Worm (Caenorhabditis elegans) whole organism, L1 larva: Measurements from ENCODE around the gene K08H2.3.
A peak's percentile ranks its signal among the peaks of the same experiment; 100 is the strongest.

Source experiments
- C04F5.9 ChIP-seq: sonication (generic microtip); optimal IDR thresholded peaks from 2 replicates; lab custom pipeline; 2016; ENCODE audit warnings: missing genetic modification characterization, missing compliant biosample characterization
- aha-1 ChIP-seq: fragments of 150-350 bp; optimal IDR thresholded peaks from 2 replicates; lab custom pipeline; 2014; ENCODE audit warnings: missing biosample characterization, missing genetic modification characterization
- alr-1 ChIP-seq: fragments of 200-800 bp; sonication (Bioruptor generic); optimal IDR thresholded peaks from 2 replicates; lab custom pipeline; 2018; ENCODE audit warnings: borderline replicate concordance, mild to moderate bottlenecking, missing genetic modification characterization, missing compliant biosample characterization
- ama-1 ChIP-seq: fragments of 150-350 bp; optimal IDR thresholded peaks from 2 replicates; lab custom pipeline; 2014
- blmp-1 ChIP-seq: fragments of 150-350 bp; optimal IDR thresholded peaks from 2 replicates; lab custom pipeline; 2014; ENCODE audit warnings: missing biosample characterization, missing genetic modification characterization
- ceh-90 ChIP-seq: sonication (generic microtip); optimal IDR thresholded peaks from 2 replicates; lab custom pipeline; 2016; ENCODE audit warnings: missing genetic modification characterization, missing compliant biosample characterization
- ces-1 ChIP-seq: fragments of 150-350 bp; optimal IDR thresholded peaks from 2 replicates; lab custom pipeline; 2014; ENCODE audit warnings: missing biosample characterization, missing genetic modification reagents, missing genetic modification characterization
- efl-1 ChIP-seq, 4 experiments: fragments of 150-350 bp; optimal IDR thresholded peaks in 3 of 4; peaks in 1 of 4; 1 replicate in 1 of 4; 2 replicates in 3 of 4; lab custom pipeline; 2014; ENCODE audit warnings: missing biosample characterization in 2 of 4, missing genetic modification characterization in 2 of 4, missing genetic modification reagents in 2 of 4
- egl-13 ChIP-seq: sonication (generic microtip); optimal IDR thresholded peaks from 2 replicates; lab custom pipeline; 2016; ENCODE audit warnings: missing genotype, missing genetic modification reagents, missing genetic modification characterization, missing compliant biosample characterization
- fkh-8 ChIP-seq: sonication (generic microtip); optimal IDR thresholded peaks from 2 replicates; lab custom pipeline; 2016; ENCODE audit warnings: mild to moderate bottlenecking, missing genetic modification characterization, missing compliant biosample characterization
- hlh-17 ChIP-seq: fragments of 200-800 bp; sonication (Bioruptor generic); optimal IDR thresholded peaks from 2 replicates; lab custom pipeline; 2018; ENCODE audit warnings: missing genetic modification characterization, mild to moderate bottlenecking, missing compliant biosample characterization, moderate library complexity, borderline replicate concordance
- hlh-4 ChIP-seq: sonication (generic microtip); optimal IDR thresholded peaks from 2 replicates; lab custom pipeline; 2016; ENCODE audit warnings: mild to moderate bottlenecking, missing genetic modification characterization, missing compliant biosample characterization
- lin-14 ChIP-seq: fragments of 200-800 bp; sonication (Bioruptor generic); optimal IDR thresholded peaks from 2 replicates; lab custom pipeline; 2018; ENCODE audit warnings: mild to moderate bottlenecking, missing genetic modification characterization, moderate library complexity, missing compliant biosample characterization
- lin-15B ChIP-seq: fragments of 150-350 bp; sonication (generic microtip); optimal IDR thresholded peaks from 3 replicates; lab custom pipeline; 2014; ENCODE audit warnings: missing biosample characterization, missing genetic modification characterization
- lin-39 ChIP-seq: fragments of 150-350 bp; optimal IDR thresholded peaks from 2 replicates; lab custom pipeline; 2014; ENCODE audit warnings: missing biosample characterization, missing genetic modification reagents, missing genetic modification characterization
- lsy-2 ChIP-seq, 2 experiments: fragments of 150-350 bp; optimal IDR thresholded peaks; 2 replicates each; lab custom pipeline; 2014; ENCODE audit warnings: missing biosample characterization in 2 of 2, missing genetic modification characterization in 2 of 2
- mep-1 ChIP-seq: fragments of 150-350 bp; optimal IDR thresholded peaks from 2 replicates; lab custom pipeline; 2014; ENCODE audit warnings: missing biosample characterization, missing genetic modification characterization
- nhr-19 ChIP-seq: fragments of 200-800 bp; sonication (Bioruptor generic); conservative IDR thresholded peaks from 2 replicates; pipeline ENCODE4 v1.3.6; 2022; ENCODE audit warnings: missing genetic modification characterization, missing compliant biosample characterization
- nhr-20 ChIP-seq: sonication (generic microtip); optimal IDR thresholded peaks from 2 replicates; lab custom pipeline; 2016; ENCODE audit warnings: mild to moderate bottlenecking, missing genetic modification characterization, missing compliant biosample characterization
- nhr-28 ChIP-seq: fragments of 150-350 bp; optimal IDR thresholded peaks from 2 replicates; lab custom pipeline; 2014; ENCODE audit warnings: missing biosample characterization, missing genetic modification characterization
- nhr-84 ChIP-seq: sonication (generic microtip); optimal IDR thresholded peaks from 2 replicates; lab custom pipeline; 2017; ENCODE audit warnings: missing biosample characterization, missing genetic modification characterization
- pag-3 ChIP-seq: sonication (generic microtip); optimal IDR thresholded peaks from 2 replicates; lab custom pipeline; 2017; ENCODE audit warnings: missing genetic modification characterization, mild to moderate bottlenecking, missing compliant biosample characterization, antibody characterized with exemption, borderline replicate concordance; ENCODE audit not compliant: insufficient read depth
- pax-3 ChIP-seq: fragments of 200-800 bp; sonication (Bioruptor generic); optimal IDR thresholded peaks from 2 replicates; lab custom pipeline; 2018; ENCODE audit warnings: mild to moderate bottlenecking, missing genetic modification characterization, moderate library complexity, missing compliant biosample characterization
- pqm-1 ChIP-seq: sonication (generic microtip); optimal IDR thresholded peaks from 3 replicates; lab custom pipeline; 2017; ENCODE audit warnings: missing biosample characterization, missing genetic modification characterization
- rnt-1 ChIP-seq: sonication (generic microtip); optimal IDR thresholded peaks from 2 replicates; lab custom pipeline; 2016; ENCODE audit warnings: mild to moderate bottlenecking, missing genetic modification characterization, moderate library complexity, missing compliant biosample characterization
- skn-1 ChIP-seq: fragments of 150-350 bp; optimal IDR thresholded peaks from 2 replicates; lab custom pipeline; 2014; ENCODE audit warnings: missing biosample characterization, missing genetic modification characterization
- sptf-1 ChIP-seq: fragments of 150-350 bp; optimal IDR thresholded peaks from 2 replicates; lab custom pipeline; 2014; ENCODE audit warnings: missing biosample characterization, missing genetic modification characterization
- tbx-2 ChIP-seq: sonication (generic microtip); optimal IDR thresholded peaks from 2 replicates; lab custom pipeline; 2016; ENCODE audit warnings: missing genetic modification characterization, missing compliant biosample characterization
- unc-130 ChIP-seq: fragments of 150-350 bp; optimal IDR thresholded peaks from 2 replicates; lab custom pipeline; 2017; ENCODE audit warnings: missing biosample characterization, missing genetic modification characterization, inconsistent platforms
- unc-86 ChIP-seq: sonication (generic microtip); optimal IDR thresholded peaks from 2 replicates; lab custom pipeline; 2016; ENCODE audit warnings: missing genetic modification characterization, missing compliant biosample characterization
- unc-98 ChIP-seq: fragments of 200-800 bp; sonication (Bioruptor generic); IDR thresholded peaks from 2 replicates; pipeline ENCODE4 v1.3.6; 2022; ENCODE audit warnings: missing genetic modification characterization, missing compliant biosample characterization
- zag-1 ChIP-seq: fragments of 150-350 bp; optimal IDR thresholded peaks from 2 replicates; lab custom pipeline; 2014; ENCODE audit warnings: missing biosample characterization, missing genetic modification characterization
- zip-4 ChIP-seq: fragments of 200-800 bp; sonication (Bioruptor generic); optimal IDR thresholded peaks from 2 replicates; lab custom pipeline; 2018; ENCODE audit warnings: mild to moderate bottlenecking, missing genetic modification characterization, moderate library complexity, missing compliant biosample characterization
- ztf-11 ChIP-seq, 2 experiments: sonication (generic microtip); optimal IDR thresholded peaks; 2 replicates each; lab custom pipeline; 2016 to 2017; ENCODE audit warnings: missing genetic modification characterization in 2 of 2, missing biosample characterization in 1 of 2, missing compliant biosample characterization in 1 of 2
- ztf-4 ChIP-seq: fragments of 150-350 bp; optimal IDR thresholded peaks from 2 replicates; lab custom pipeline; 2014; ENCODE audit warnings: missing biosample characterization, missing genetic modification characterization

Gene K08H2.3

DNA sequence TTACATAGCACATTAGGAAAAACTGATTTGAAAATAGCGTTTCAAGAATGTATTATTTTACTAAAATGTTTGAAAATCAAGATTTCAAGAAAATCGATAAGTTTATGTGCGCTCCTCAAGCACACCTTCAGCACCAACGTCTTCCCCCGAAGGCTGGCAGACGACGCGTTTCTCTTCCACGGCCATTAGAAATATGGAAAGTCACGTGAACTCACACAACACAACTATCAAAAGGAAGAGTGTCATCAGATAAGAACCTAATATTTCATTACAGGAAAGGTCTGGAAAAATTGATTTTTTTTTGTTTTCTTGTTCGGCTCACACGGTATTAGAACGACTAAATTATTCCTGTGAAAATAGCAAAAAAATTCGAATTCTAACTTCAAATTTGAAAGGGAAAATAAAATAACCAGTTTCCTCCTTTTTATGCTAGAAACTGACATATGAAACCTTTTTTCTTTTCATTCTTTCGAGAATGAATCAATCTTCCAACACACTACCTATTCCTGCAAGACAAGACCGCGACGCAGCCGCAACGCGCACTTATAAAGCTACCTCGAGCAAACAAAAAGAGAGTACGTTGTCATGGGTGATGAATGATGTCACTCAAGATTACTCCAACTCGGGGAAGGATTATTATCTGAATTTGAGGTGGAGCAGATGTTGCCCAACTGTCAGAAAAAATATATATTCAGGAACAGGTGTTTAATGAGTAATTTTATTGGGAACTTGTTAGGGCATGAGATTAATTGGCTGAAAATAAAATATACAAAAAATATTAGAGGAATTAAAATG, 11.9 kb upstream of the K08H2.3 start (continued):
- TF ChIP-seq egl-13 (tag; lab: Kevin White, UChicago) (no peak), lin-15B (tag; lab: Kevin White, UChicago) (no peak), fkh-8 (tag; lab: Kevin White, UChicago) (peak; percentile 77), unc-86 (tag; lab: Kevin White, UChicago) (no peak), hlh-17 (no peak), pqm-1 (tag; lab: Kevin White, UChicago) (no peak), nhr-20 (tag; lab: Kevin White, UChicago) (peak; percentile 16), pax-3 (tag; lab: Kevin White, UChicago) (peak; percentile 18), hlh-4 (tag; lab: Kevin White, UChicago) (peak; percentile 49), blmp-1 (tag; lab: Kevin White, UChicago) (peak; percentile 12), ces-1 (GFP tag; lab: Kevin White, UChicago) (no peak), ztf-4 (tag; lab: Kevin White, UChicago) (no peak), aha-1 (tag; lab: Kevin White, UChicago) (no peak), C04F5.9 (tag; lab: Kevin White, UChicago) (no peak), alr-1 (tag; lab: Kevin White, UChicago) (no peak), sptf-1 (tag; lab: Kevin White, UChicago) (no peak), tbx-2 (tag; lab: Kevin White, UChicago) (peak; percentile 40), mep-1 (tag; lab: Kevin White, UChicago) (peak; percentile 45), zip-4 (GFP tag; lab: Kevin White, UChicago) (no peak), nhr-19 (GFP tag; lab: Robert Waterston, UW) (no peak), pag-3 (no peak), skn-1 (tag; lab: Kevin White, UChicago) (peak; percentile 7), zag-1 (tag; lab: Kevin White, UChicago) (no peak), ama-1 (lab: Kevin White, UChicago) (no peak), unc-98 (GFP tag; lab: Robert Waterston, UW) (no peak), nhr-28 (no peak), rnt-1 (tag; lab: Kevin White, UChicago) (peak; percentile 35), nhr-84 (no peak), efl-1 (optimal IDR thresholded peaks at IDR 0.05; lab: Kevin White, UChicago) (no peak), efl-1 (GFP tag; optimal IDR thresholded peaks at IDR 0.05 in 1 of 2; lab: Kevin White, UChicago) (peak in 1 of 2 experiments; percentile 83), ztf-11 (tag; optimal IDR thresholded peaks at IDR 0.05; lab: Kevin White, UChicago) (peak in 1 of 2 experiments; percentile 50)

DNA sequence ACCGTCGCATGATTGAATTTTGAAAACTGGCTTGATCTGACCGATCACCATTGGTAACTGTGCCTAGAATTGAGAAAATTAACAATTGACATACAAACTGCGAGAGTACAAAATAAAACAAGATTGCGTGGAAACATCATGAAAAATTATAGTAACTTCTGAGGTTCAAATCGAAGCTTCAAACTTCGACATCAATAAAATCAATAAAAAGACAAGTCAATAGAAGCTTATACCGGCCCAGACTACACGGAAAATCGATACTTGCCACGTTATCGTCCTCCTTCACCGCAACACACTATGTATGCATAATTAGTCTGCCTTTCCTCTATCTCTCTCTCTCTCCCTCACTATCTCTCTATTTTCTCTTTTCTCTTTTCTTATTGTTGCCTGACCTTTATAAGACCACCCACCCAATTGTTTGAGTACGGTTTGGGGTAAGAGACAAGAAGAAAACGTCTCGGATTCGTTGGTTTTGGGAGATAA, 10.5 kb upstream of the K08H2.3 start, which contains the start of gene skr-21:
skr-21 (minus strand) TSS at position 51 of the 483 bp plus-strand sequence.
- TF ChIP-seq mep-1 (tag; lab: Kevin White, UChicago) (peak; percentile 46), blmp-1 (tag; lab: Kevin White, UChicago) (peak; percentile 76), lsy-2 (tag; optimal IDR thresholded peaks at IDR 0.05; lab: Kevin White, UChicago) (no peak), lin-14 (GFP tag; lab: Kevin White, UChicago) (peak; percentile 6)
- TF ChIP-seq, all 84 proteins: peak for 3

DNA sequence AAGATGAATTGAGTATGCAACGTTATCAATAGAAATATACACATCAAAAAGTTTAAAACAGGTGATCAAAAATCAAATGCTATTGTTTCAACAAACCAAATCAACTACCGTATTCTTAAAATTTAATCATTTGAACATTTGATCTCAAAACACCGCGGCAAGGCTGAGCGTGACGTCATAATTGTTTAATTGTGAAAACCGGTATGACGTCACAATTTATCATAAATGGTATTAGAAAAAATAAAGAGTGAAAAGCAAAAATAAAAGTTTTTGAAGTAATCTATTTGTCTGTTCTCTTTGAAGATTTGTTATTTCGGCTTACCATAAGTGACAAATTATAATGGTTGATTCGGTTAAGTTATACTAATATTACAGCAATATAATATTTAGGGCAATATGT, 9.4 kb upstream of the K08H2.3 start:
- no peak for TF ChIP-seq nhr-84
- TF ChIP-seq ztf-4 (tag; lab: Kevin White, UChicago) = no peak
- no peak for TF ChIP-seq lin-39 (tag; lab: Kevin White, UChicago)
- no peak for TF ChIP-seq pqm-1 (tag; lab: Kevin White, UChicago)
- no peak for TF ChIP-seq ceh-90 (tag; lab: Kevin White, UChicago)

DNA sequence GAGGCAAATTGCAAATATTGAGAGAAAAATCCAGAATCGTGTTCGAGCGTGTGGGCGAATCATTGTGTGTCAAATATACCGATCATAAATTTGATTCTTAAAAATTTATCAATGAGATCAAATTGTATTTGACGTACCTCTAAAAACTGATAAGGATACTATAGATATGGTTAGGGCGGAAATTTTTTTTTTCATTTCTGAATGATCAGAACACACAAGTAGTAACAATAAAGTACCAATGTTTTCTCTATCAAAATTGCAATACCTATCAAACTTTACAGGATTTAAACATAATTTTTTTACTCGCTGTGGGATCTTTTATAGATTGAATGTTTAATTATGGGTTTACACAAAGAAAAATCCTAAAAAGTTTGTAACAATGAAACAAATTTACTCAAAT, 4.9 kb upstream of the K08H2.3 start, which contains the start of gene bgnt-1.5:
bgnt-1.5 (minus strand) TSS at position 101 of the 400 bp plus-strand sequence.
- TF ChIP-seq nhr-28 (no peak), unc-130 (tag; lab: Kevin White, UChicago) (no peak), ztf-11 (tag; optimal IDR thresholded peaks at IDR 0.05; lab: Kevin White, UChicago) (no peak), efl-1 (optimal IDR thresholded peaks at IDR 0.05; lab: Kevin White, UChicago) (no peak), efl-1 (GFP tag; optimal IDR thresholded peaks at IDR 0.05 in 1 of 2; lab: Kevin White, UChicago) (no peak), hlh-17 (no peak)
